Fruit fly (Drosophila melanogaster): ENCODE data around the gene Gbeta5.
A peak's percentile ranks its signal among the peaks of the same experiment; 100 is the strongest.

- TF ChIP-seq Hr96 (GFP tag; optimal IDR thresholded peaks at IDR 0.05) (no peak), Clk (GFP tag; optimal IDR thresholded peaks at IDR 0.05) (no peak), CG7045 (GFP tag; optimal IDR thresholded peaks at IDR 0.05) (no peak), Mnt (GFP tag; optimal IDR thresholded peaks at IDR 0.05) (peak; percentile 51), CG5204 (GFP tag; optimal IDR thresholded peaks at IDR 0.05) (no peak)
Measured at dm6 chrX:8176291-8177029, 24.4 kb upstream of the Gbeta5 start.
